Worm (Caenorhabditis elegans): ENCODE measurements around the gene fbxb-72.

fbxb-72 gene

ce11 chrV:723895-724352 lies at the start of gene fbxb-72:
Gene fbxb-72 (minus strand): TSS chrV:723952.
- TF ChIP-seq dve-1 (tag; optimal IDR thresholded peaks at IDR 0.05) (peak; percentile 56), pqm-1 (tag; optimal IDR thresholded peaks at IDR 0.05) (peak; percentile 3), ceh-45 (GFP tag; IDR thresholded peaks at IDR 0.05) (no peak), unc-86 (tag; optimal IDR thresholded peaks at IDR 0.05) (no peak), hlh-30 (tag; optimal IDR thresholded peaks at IDR 0.05; ENCODE audit: insufficient read depth) (no peak), elt-2 (tag; optimal IDR thresholded peaks at IDR 0.05) (peak; percentile 41), pha-4 (tag; optimal IDR thresholded peaks at IDR 0.05) (no peak), tbx-2 (tag; optimal IDR thresholded peaks at IDR 0.05) (no peak), dmd-4 (tag; optimal IDR thresholded peaks at IDR 0.05; ENCODE audit: borderline replicate concordance) (no peak), ama-1 (optimal IDR thresholded peaks at IDR 0.05) (peak; percentile 26)

- no peak for TF ChIP-seq ceh-45 (GFP tag; IDR thresholded peaks at IDR 0.05)
- no peak for TF ChIP-seq ceh-2 (tag; optimal IDR thresholded peaks at IDR 0.05)
- TF ChIP-seq ceh-30 (tag; optimal IDR thresholded peaks at IDR 0.05) = no peak
- no peak for TF ChIP-seq lin-11 (tag; optimal IDR thresholded peaks at IDR 0.05)
- TF ChIP-seq pha-4 (tag; optimal IDR thresholded peaks at IDR 0.05) = no peak
- no peak for TF ChIP-seq unc-3 (GFP tag; conservative IDR thresholded peaks at IDR 0.05)
- no peak for TF ChIP-seq unc-3 (tag; optimal IDR thresholded peaks at IDR 0.05)
- TF ChIP-seq ceh-48 (tag; optimal IDR thresholded peaks at IDR 0.05) = peak; percentile 10
- peak; percentile 83 for TF ChIP-seq nfya-1 (tag; optimal IDR thresholded peaks at IDR 0.05)
- no peak for TF ChIP-seq ceh-9 (tag; optimal IDR thresholded peaks at IDR 0.05)
- TF ChIP-seq ceh-18 (tag; optimal IDR thresholded peaks at IDR 0.05) = peak; percentile 32
- TF ChIP-seq pax-1 (tag; optimal IDR thresholded peaks at IDR 0.05) = peak; percentile 24
- TF ChIP-seq npax-4 (tag; optimal IDR thresholded peaks at IDR 0.05) = no peak
- no peak for TF ChIP-seq hlh-8 (tag; optimal IDR thresholded peaks at IDR 0.05)
- no peak for TF ChIP-seq pha-2 (tag; optimal IDR thresholded peaks at IDR 0.05)
- TF ChIP-seq hlh-15 (tag; optimal IDR thresholded peaks at IDR 0.05) = no peak
- no peak for TF ChIP-seq gmeb-2 (tag; optimal IDR thresholded peaks at IDR 0.05)
- peak; percentile 77 for TF ChIP-seq unc-55 (GFP tag; optimal IDR thresholded peaks at IDR 0.05)
- no peak for TF ChIP-seq eyg-1 (tag; optimal IDR thresholded peaks at IDR 0.05)
- no peak for TF ChIP-seq unc-86 (tag; optimal IDR thresholded peaks at IDR 0.05)
- no peak for TF ChIP-seq pros-1 (tag; optimal IDR thresholded peaks at IDR 0.05)
- no peak for TF ChIP-seq ref-2 (tag; optimal IDR thresholded peaks at IDR 0.05)
- no peak for TF ChIP-seq ahr-1 (tag; optimal IDR thresholded peaks at IDR 0.05)
- peak; percentile 44 for TF ChIP-seq elt-2 (tag; optimal IDR thresholded peaks at IDR 0.05)
- TF ChIP-seq odd-2 (tag; optimal IDR thresholded peaks at IDR 0.05) = no peak
- no peak for TF ChIP-seq nhr-11 (tag; optimal IDR thresholded peaks at IDR 0.05)
- TF ChIP-seq hlh-30 (tag; optimal IDR thresholded peaks at IDR 0.05; ENCODE audit: insufficient read depth) = no peak
- TF ChIP-seq ceh-31 (tag; optimal IDR thresholded peaks at IDR 0.05) = peak; percentile 61
- no peak for TF ChIP-seq fkh-6 (tag; optimal IDR thresholded peaks at IDR 0.05)
- TF ChIP-seq unc-42 (tag; optimal IDR thresholded peaks at IDR 0.05) = peak; percentile 64
- TF ChIP-seq dve-1 (tag; optimal IDR thresholded peaks at IDR 0.05) = peak; percentile 36
- TF ChIP-seq hlh-6 (tag; optimal IDR thresholded peaks at IDR 0.05) = no peak
- TF ChIP-seq ceh-24 (tag; optimal IDR thresholded peaks at IDR 0.05) = no peak
- TF ChIP-seq mec-3 (tag; optimal IDR thresholded peaks at IDR 0.05; ENCODE audit: borderline replicate concordance) = no peak
- no peak for TF ChIP-seq syd-9 (tag; optimal IDR thresholded peaks at IDR 0.05)
- no peak for TF ChIP-seq fkh-10 (GFP tag; optimal IDR thresholded peaks at IDR 0.05)
- TF ChIP-seq ets-4 (tag; optimal IDR thresholded peaks at IDR 0.05) = no peak
- TF ChIP-seq F13H6.1 (tag; optimal IDR thresholded peaks at IDR 0.05) = no peak
- no peak for TF ChIP-seq rnt-1 (tag; optimal IDR thresholded peaks at IDR 0.05)
- TF ChIP-seq nhr-232 (tag; optimal IDR thresholded peaks at IDR 0.05) = no peak
- no peak for TF ChIP-seq che-1 (tag; optimal IDR thresholded peaks at IDR 0.05)
- no peak for TF ChIP-seq pat-9 (tag; optimal IDR thresholded peaks at IDR 0.05)
- no peak for TF ChIP-seq ama-1 (optimal IDR thresholded peaks at IDR 0.05)
- TF ChIP-seq tbx-2 (tag; optimal IDR thresholded peaks at IDR 0.05) = no peak
- TF ChIP-seq ceh-34 (tag; optimal IDR thresholded peaks at IDR 0.05) = no peak
- no peak for TF ChIP-seq hlh-13 (GFP tag; optimal IDR thresholded peaks at IDR 0.05)
- no peak for TF ChIP-seq ceh-19 (GFP tag; optimal IDR thresholded peaks at IDR 0.05)
- no peak for TF ChIP-seq ttx-3 (tag; optimal IDR thresholded peaks at IDR 0.05)
These were observed 49.5 kb upstream of the fbxb-72 start, which contains the start of gene sti-1 for ce11 chrV:773256-773655. Gene sti-1 (plus strand): TSS chrV:773518.

All from whole organism, late embryonic.